Fruit fly (Drosophila melanogaster): ENCODE measurements around the gene CenG1A.

DNA sequence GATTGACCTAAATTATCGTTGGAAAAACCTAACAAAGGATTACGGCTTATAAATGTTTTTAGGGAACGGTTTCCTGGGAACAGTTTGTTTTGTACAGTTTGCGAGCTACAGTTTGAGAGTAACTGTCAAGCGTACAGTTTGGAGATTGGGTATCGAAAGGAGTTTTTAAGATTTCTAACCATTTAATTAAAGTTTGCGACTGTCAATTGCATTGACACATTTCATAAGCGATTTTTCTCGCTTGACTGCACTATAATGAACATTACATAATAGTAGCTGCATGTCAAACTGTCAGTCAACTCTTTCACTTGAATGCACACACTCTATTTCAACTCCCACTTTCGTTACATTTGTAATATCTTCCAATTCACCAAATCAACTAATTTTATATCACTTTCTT, 57.5 kb downstream of the CenG1A start:
- TF ChIP-seq Sry-δ (GFP tag; optimal IDR thresholded peaks at IDR 0.05) (no peak), Optix (GFP tag; IDR thresholded peaks at IDR 0.05) (no peak), usp (GFP tag; optimal IDR thresholded peaks at IDR 0.05) (no peak), CG33557 (GFP tag; optimal IDR thresholded peaks at IDR 0.05) (no peak), CG7963 (GFP tag; IDR thresholded peaks at IDR 0.05; ENCODE audit: partially characterized antibody) (0 out of 3 replicates have a peak, but pooled peaks have one; percentile 43), CG14860 (GFP tag; IDR thresholded peaks at IDR 0.05; ENCODE audit: partially characterized antibody) (no peak), knrl (GFP tag; IDR thresholded peaks at IDR 0.05; ENCODE audit: partially characterized antibody) (0 out of 3 replicates have a peak, but pooled peaks have one; percentile 22), BEAF-32 (GFP tag; optimal IDR thresholded peaks at IDR 0.05) (no peak)

Data from whole organism, embryonic.